Fruit fly (Drosophila melanogaster) whole organism, prepupa: Measurements from ENCODE around the gene lilli.

Experiments used
- Blimp-1 ChIP-seq: fragments of 200-800 bp; sonication (Bioruptor generic); optimal IDR thresholded peaks from 3 replicates; lab custom pipeline; 2017; ENCODE audit warnings: missing biosample characterization, missing genetic modification characterization, mild to moderate bottlenecking, moderate library complexity, missing genetic modification reagents
- CG10669 ChIP-seq: fragments of 200-800 bp; sonication (Bioruptor generic); optimal IDR thresholded peaks from 3 replicates; lab custom pipeline; 2018; ENCODE audit warnings: missing biosample characterization, mild to moderate bottlenecking, missing genetic modification characterization, moderate library complexity
- CG34406 ChIP-seq: fragments of 200-800 bp; sonication (Bioruptor generic); optimal IDR thresholded peaks from 3 replicates; lab custom pipeline; 2016; ENCODE audit warnings: missing biosample characterization, missing genetic modification characterization
- CG6163 ChIP-seq: fragments of 200-800 bp; sonication (Bioruptor generic); IDR thresholded peaks from 3 replicates; pipeline ENCODE4 v1.3.6; 2022; ENCODE audit warnings: missing biosample characterization, missing genetic modification characterization
- CG8632 ChIP-seq: fragments of 200-800 bp; sonication (Bioruptor generic); optimal IDR thresholded peaks from 3 replicates; lab custom pipeline; 2016; ENCODE audit warnings: missing biosample characterization, missing genetic modification characterization
- Sox14 ChIP-seq: fragments of 200-800 bp; sonication (Bioruptor generic); optimal IDR thresholded peaks from 3 replicates; lab custom pipeline; 2016; ENCODE audit warnings: missing biosample characterization, missing genetic modification characterization

DNA sequence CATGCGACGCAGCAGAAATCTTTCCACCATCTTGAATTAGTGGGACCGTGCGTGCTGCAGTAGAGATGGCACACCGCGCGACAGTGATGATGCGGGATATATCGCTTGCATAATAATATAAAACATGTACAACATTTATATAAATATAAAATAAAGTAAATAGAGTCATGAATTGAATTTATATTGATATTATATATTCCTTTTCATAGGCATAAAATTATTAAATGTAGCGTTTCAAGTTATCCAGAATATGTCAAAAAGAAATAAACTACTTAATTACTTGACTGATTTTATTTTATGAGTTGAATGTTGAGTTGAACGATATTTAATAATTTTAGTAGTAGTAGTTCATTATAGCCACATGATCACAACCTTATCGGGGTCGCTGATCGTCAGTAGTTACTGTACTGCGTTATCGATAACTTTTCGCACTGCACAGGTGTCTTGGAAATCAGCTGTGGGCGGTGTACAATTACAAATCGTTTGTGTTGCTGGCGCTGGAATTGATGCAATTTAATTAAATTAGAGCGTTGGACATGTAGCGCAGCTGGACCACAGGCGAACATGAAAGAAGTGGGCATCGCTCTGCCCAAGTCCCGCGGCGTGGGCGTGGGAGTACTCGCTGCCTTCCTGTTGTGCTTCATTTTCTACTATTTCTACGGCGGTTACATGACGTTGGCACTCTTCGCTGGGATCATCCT, 102.1 kb downstream of the lilli start, which contains the start of the genes Chd1 and Bem46:
- TF ChIP-seq CG34406 (GFP tag; lab: Kevin White, UChicago) (peak; percentile 83), CG8632 (no peak), Sox14 (GFP tag; lab: Kevin White, UChicago) (no peak), CG6163 (GFP tag; lab: Robert Waterston, UW) (peak; percentile 86), CG10669 (GFP tag; lab: Kevin White, UChicago) (no peak), Blimp-1 (GFP tag; lab: Kevin White, UChicago) (no peak)
